Worm (Caenorhabditis elegans): ENCODE data around the gene pcp-3.

DNA sequence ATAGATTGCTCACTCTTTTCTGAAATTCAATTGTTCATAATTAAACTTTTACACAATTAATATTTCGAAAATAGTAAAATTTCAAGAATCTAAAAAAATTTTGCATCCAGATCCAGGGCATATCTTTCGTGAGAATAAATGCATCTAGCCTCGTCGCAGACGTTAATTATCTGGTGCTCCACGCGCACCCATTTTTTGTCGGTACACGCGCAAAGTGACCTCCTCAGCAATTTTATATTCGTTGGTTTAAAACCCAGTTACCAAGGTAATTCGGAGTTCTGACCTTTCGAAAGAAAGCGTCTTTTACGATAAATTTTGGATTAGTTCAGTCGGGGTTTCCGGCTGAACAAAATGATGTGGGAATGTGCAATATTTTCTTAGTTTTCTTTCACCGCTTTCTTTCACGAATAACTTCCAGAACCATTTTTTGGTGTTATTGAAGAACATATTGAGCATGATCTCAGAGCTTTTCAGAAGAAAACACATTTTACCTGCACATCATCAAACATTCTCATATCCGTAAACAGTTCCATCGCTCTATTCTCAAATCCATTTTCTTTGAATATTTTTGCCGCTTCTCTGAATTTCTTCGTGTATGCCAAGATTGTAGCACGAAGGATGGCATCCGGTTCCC lies 18.5 kb downstream of the pcp-3 start:
- TF ChIP-seq T22C8.4 (GFP tag; IDR thresholded peaks at IDR 0.05): no peak
- TF ChIP-seq ztf-23 (GFP tag; IDR thresholded peaks at IDR 0.05): no peak
- no peak for TF ChIP-seq tab-1 (GFP tag; IDR thresholded peaks at IDR 0.05)
- no peak for TF ChIP-seq klf-2 (GFP tag; conservative IDR thresholded peaks at IDR 0.05)

Data from whole organism, midembryonic.